Worm (Caenorhabditis elegans) whole organism, L4 larva: ENCODE measurements around the gene Y57G11C.5.

Experiments
- F49E8.2 ChIP-seq: sonication (generic microtip); optimal IDR thresholded peaks from 2 replicates; lab custom pipeline; 2016; ENCODE audit warnings: missing compliant biosample characterization, mild to moderate bottlenecking, missing genetic modification characterization, borderline replicate concordance
- aly-2 ChIP-seq: sonication (generic microtip); optimal IDR thresholded peaks from 2 replicates; lab custom pipeline; 2018; ENCODE audit warnings: missing biosample characterization, missing genetic modification characterization
- ces-1 ChIP-seq: fragments of 150-350 bp; sonication (generic microtip); optimal IDR thresholded peaks from 4 replicates; lab custom pipeline; 2014; ENCODE audit warnings: missing biosample characterization, missing genetic modification reagents, missing genetic modification characterization
- lin-39 ChIP-seq: fragments of 150-350 bp; optimal IDR thresholded peaks from 2 replicates; lab custom pipeline; 2014; ENCODE audit warnings: missing biosample characterization, missing genetic modification reagents, missing genetic modification characterization
- mep-1 ChIP-seq: fragments of 150-350 bp; sonication (generic microtip); optimal IDR thresholded peaks from 3 replicates; lab custom pipeline; 2014; ENCODE audit warnings: missing biosample characterization, missing genetic modification characterization
- nhr-11 ChIP-seq: fragments of 150-350 bp; optimal IDR thresholded peaks from 2 replicates; lab custom pipeline; 2014; ENCODE audit warnings: missing biosample characterization, missing genetic modification characterization
- nhr-237 ChIP-seq: sonication (generic microtip); optimal IDR thresholded peaks from 2 replicates; lab custom pipeline; 2017; ENCODE audit warnings: missing biosample characterization, missing genetic modification characterization
- nhr-6 ChIP-seq: fragments of 150-350 bp; optimal IDR thresholded peaks from 2 replicates; lab custom pipeline; 2014; ENCODE audit warnings: missing biosample characterization, missing genetic modification characterization
- nhr-77 ChIP-seq: fragments of 150-350 bp; optimal IDR thresholded peaks from 2 replicates; lab custom pipeline; 2014; ENCODE audit warnings: missing biosample characterization, missing genetic modification characterization
- php-3 ChIP-seq: fragments of 200-800 bp; sonication (Bioruptor generic); IDR thresholded peaks from 2 replicates; pipeline ENCODE4 v1.3.6; 2022; ENCODE audit warnings: missing genetic modification reagents, missing genetic modification characterization, missing compliant biosample characterization
- snpc-4 ChIP-seq: fragments of 150-350 bp; optimal IDR thresholded peaks from 2 replicates; lab custom pipeline; 2014; ENCODE audit warnings: missing biosample characterization, missing genetic modification characterization

DNA sequence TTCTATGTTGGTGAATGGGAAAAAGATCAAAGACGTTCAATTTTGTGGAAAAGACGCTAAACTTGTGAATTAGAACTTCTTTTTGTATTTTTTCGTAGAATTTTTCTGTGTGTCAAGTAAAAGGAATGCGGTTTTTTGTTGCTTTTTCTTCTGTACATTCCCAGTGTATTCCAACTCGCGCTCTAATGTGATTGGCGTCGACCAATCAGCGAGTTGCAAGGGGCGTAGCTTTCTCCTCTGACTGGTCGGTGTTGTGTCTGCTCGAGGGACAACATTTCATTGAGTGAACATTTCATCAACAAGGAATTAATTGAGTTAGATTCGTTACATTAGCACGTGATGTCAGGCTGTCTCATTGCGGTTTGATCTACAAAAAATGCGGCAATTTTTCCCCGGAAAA lies 35.7 kb upstream of the Y57G11C.5 start:
- no peak for TF ChIP-seq nhr-11 (tag; lab: Kevin White, UChicago)
- no peak for TF ChIP-seq ces-1
- TF ChIP-seq nhr-237 (tag; lab: Kevin White, UChicago), result no peak
- TF ChIP-seq F49E8.2, result no peak
- no peak for TF ChIP-seq snpc-4 (tag; lab: Kevin White, UChicago)
- TF ChIP-seq lin-39 (tag; lab: Kevin White, UChicago), result no peak
- TF ChIP-seq php-3, result no peak
- no peak for TF ChIP-seq nhr-77 (tag; lab: Kevin White, UChicago)
- TF ChIP-seq aly-2 (tag; lab: Kevin White, UChicago), result no peak
- TF ChIP-seq nhr-6, result no peak
- TF ChIP-seq mep-1, result no peak
